Fruit fly (Drosophila melanogaster): ENCODE data around the gene CG43965.

CG43965 gene

dm6 chr3L:8677774-8678173, 47.8 kb downstream of the CG43965 start:
- TF ChIP-seq Ets65A (GFP tag), result peak; percentile 77
- no peak for TF ChIP-seq lov (optimal IDR thresholded peaks at IDR 0.05)
- 0 out of 3 replicates have a peak, but pooled peaks have one; percentile 10 for TF ChIP-seq lov (GFP tag; IDR thresholded peaks at IDR 0.05)
- TF ChIP-seq sr (GFP tag; IDR thresholded peaks at IDR 0.05), result no peak
- no peak for TF ChIP-seq CG7786 (GFP tag; optimal IDR thresholded peaks at IDR 0.05)
- 0 out of 2 replicates have a peak, but pooled peaks have one; percentile 8 for TF ChIP-seq NFAT (GFP tag; IDR thresholded peaks at IDR 0.05)
- TF ChIP-seq CG11456 (GFP tag; IDR thresholded peaks at IDR 0.05), result 0 out of 3 replicates have a peak, but pooled peaks have one; percentile 38
- TF ChIP-seq chif (GFP tag; optimal IDR thresholded peaks at IDR 0.05), result no peak
- no peak for TF ChIP-seq Rfx (GFP tag; IDR thresholded peaks at IDR 0.05)
- no peak for TF ChIP-seq CG6272 (GFP tag; IDR thresholded peaks at IDR 0.05)
- TF ChIP-seq zen2 (GFP tag; IDR thresholded peaks at IDR 0.05; ENCODE audit: partially characterized antibody), result no peak
- TF ChIP-seq Usf (GFP tag; optimal IDR thresholded peaks at IDR 0.05), result no peak
- TF ChIP-seq schlank (tag; optimal IDR thresholded peaks at IDR 0.05), result no peak
- TF ChIP-seq Med (GFP tag), result peak; percentile 32

dm6 chr3L:8676500-8676899, 49.1 kb downstream of the CG43965 start:
- TF ChIP-seq scrt (GFP tag; optimal IDR thresholded peaks at IDR 0.05) (no peak), nau (GFP tag; optimal IDR thresholded peaks at IDR 0.05) (no peak), CG33213 (GFP tag; optimal IDR thresholded peaks at IDR 0.05) (no peak), CG14050 (GFP tag; IDR thresholded peaks at IDR 0.05) (no peak), sr (GFP tag; IDR thresholded peaks at IDR 0.05) (peak; percentile 76; the same call in 2 of the 3 replicates), abd-A (tag; optimal IDR thresholded peaks at IDR 0.05) (no peak), CG6765 (GFP tag; optimal IDR thresholded peaks at IDR 0.05) (peak; percentile 8), chinmo (GFP tag; IDR thresholded peaks at IDR 0.05; ENCODE audit: partially characterized antibody) (0 out of 4 replicates have a peak, but pooled peaks have one; percentile 6), lab (GFP tag; optimal IDR thresholded peaks at IDR 0.05) (no peak), shn (GFP tag; optimal IDR thresholded peaks at IDR 0.05) (no peak), Dbx (GFP tag; IDR thresholded peaks at IDR 0.05) (peak; percentile 47; the same call in 1 of the 3 replicates), Med (GFP tag) (peak; percentile 62), Trl (optimal IDR thresholded peaks at IDR 0.05) (no peak), Trl (GFP tag; optimal IDR thresholded peaks at IDR 0.05) (no peak), rib (GFP tag; IDR thresholded peaks at IDR 0.05) (0 out of 2 replicates have a peak, but pooled peaks have one; percentile 25), fu2 (GFP tag; optimal IDR thresholded peaks at IDR 0.05) (no peak), HLH54F (GFP tag; optimal IDR thresholded peaks at IDR 0.05) (no peak), CG9932 (GFP tag; IDR thresholded peaks at IDR 0.05) (0 out of 2 replicates have a peak, but pooled peaks have one; percentile 15), CG6254 (GFP tag; optimal IDR thresholded peaks at IDR 0.05) (no peak), org-1 (GFP tag; optimal IDR thresholded peaks at IDR 0.05) (no peak), phol (tag; optimal IDR thresholded peaks at IDR 0.05) (no peak), dmrt99B (tag; optimal IDR thresholded peaks at IDR 0.05) (no peak), Hand (GFP tag; optimal IDR thresholded peaks at IDR 0.05) (no peak), tin (GFP tag; optimal IDR thresholded peaks at IDR 0.05) (no peak), CG31441 (GFP tag; IDR thresholded peaks at IDR 0.05) (no peak), CG2889 (GFP tag; IDR thresholded peaks at IDR 0.05) (no peak), CG12769 (tag; optimal IDR thresholded peaks at IDR 0.05) (peak; percentile 46), CG15696 (tag; optimal IDR thresholded peaks at IDR 0.05) (no peak)
